Worm (Caenorhabditis elegans) whole organism, L4 larva: ENCODE results near the gene Y75B12B.3.
A peak's percentile ranks its signal among the peaks of the same experiment; 100 is the strongest.

Source experiments
- ces-1 ChIP-seq: fragments of 150-350 bp; sonication (generic microtip); optimal IDR thresholded peaks from 4 replicates; lab custom pipeline; 2014; ENCODE audit warnings: missing biosample characterization, missing genetic modification reagents, missing genetic modification characterization
- dmd-8 ChIP-seq: fragments of 200-800 bp; sonication (Bioruptor generic); IDR thresholded peaks from 2 replicates; pipeline ENCODE4 v1.3.6; 2022; ENCODE audit warnings: missing genetic modification characterization, missing compliant biosample characterization
- egl-43 ChIP-seq: fragments of 200-800 bp; sonication (Bioruptor generic); IDR thresholded peaks from 2 replicates; pipeline ENCODE4 v1.3.6; 2022; ENCODE audit warnings: missing genetic modification reagents, missing genetic modification characterization, missing compliant biosample characterization
- lin-39 ChIP-seq: fragments of 150-350 bp; optimal IDR thresholded peaks from 2 replicates; lab custom pipeline; 2014; ENCODE audit warnings: missing biosample characterization, missing genetic modification reagents, missing genetic modification characterization
- lsy-2 ChIP-seq, 2 experiments: fragments of 150-350 bp in 1 of 2; sonication (generic microtip) in 1 of 2; optimal IDR thresholded peaks; 2 replicates each; lab custom pipeline; 2014 to 2017; ENCODE audit warnings: missing biosample characterization in 2 of 2, missing genetic modification characterization in 2 of 2
- nhr-28 ChIP-seq: fragments of 150-350 bp; optimal IDR thresholded peaks from 2 replicates; lab custom pipeline; 2014; ENCODE audit warnings: missing biosample characterization, missing genetic modification characterization
- pha-4 ChIP-seq, 2 experiments: fragments of 150-350 bp in 1 of 2; fragments of 200-800 bp in 1 of 2; sonication (Bioruptor generic) in 1 of 2; IDR thresholded peaks in 1 of 2; optimal IDR thresholded peaks in 1 of 2; 2 replicates each; pipeline versions ENCODE4 v1.3.6 to Lab custom; 2014 to 2022; ENCODE audit warnings: missing genetic modification characterization in 2 of 2, missing genetic modification reagents in 2 of 2, missing biosample characterization in 1 of 2, missing compliant biosample characterization in 1 of 2
- pqm-1 ChIP-seq: sonication (generic microtip); optimal IDR thresholded peaks from 2 replicates; lab custom pipeline; 2017; ENCODE audit warnings: missing biosample characterization, missing genetic modification characterization
- zag-1 ChIP-seq: fragments of 150-350 bp; optimal IDR thresholded peaks from 2 replicates; lab custom pipeline; 2014; ENCODE audit warnings: missing biosample characterization, missing genetic modification characterization

DNA sequence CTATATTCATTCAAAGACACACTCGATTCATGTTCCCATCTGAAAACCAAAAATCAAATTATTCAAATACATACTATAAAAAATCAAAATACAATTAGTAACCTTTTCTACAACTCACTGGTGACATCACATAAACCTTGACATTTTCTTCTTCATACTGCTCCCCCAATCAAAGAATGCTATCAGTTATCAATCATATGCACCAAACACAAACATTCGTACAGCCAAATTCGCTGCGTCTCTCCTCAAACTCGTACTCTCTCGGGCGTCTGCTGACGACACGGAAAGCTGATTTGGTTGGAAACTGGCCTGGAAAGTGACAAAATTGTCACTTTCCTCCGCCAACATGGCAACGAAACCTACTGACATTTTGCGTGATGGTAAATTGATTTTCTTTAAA is 6.3 kb upstream of the Y75B12B.3 start, which contains the start of gene plc-2:
- TF ChIP-seq pqm-1, result peak; percentile 84
- no peak for TF ChIP-seq pha-4 (GFP tag; IDR thresholded peaks at IDR 0.05; lab: Robert Waterston, UW)
- TF ChIP-seq pha-4 (tag; optimal IDR thresholded peaks at IDR 0.05; lab: Kevin White, UChicago), result peak; percentile 32
- no peak for TF ChIP-seq zag-1 (tag; lab: Kevin White, UChicago)
- TF ChIP-seq egl-43 (GFP tag; lab: Robert Waterston, UW), result no peak
- peak; percentile 82 for TF ChIP-seq nhr-28 (tag; lab: Kevin White, UChicago)
- no peak for TF ChIP-seq ces-1 (GFP tag; lab: Kevin White, UChicago)
- TF ChIP-seq lsy-2 (tag; optimal IDR thresholded peaks at IDR 0.05; lab: Kevin White, UChicago), result no peak
- TF ChIP-seq dmd-8 (GFP tag; lab: Robert Waterston, UW), result no peak
- TF ChIP-seq lin-39 (tag; lab: Kevin White, UChicago), result no peak
